Worm (Caenorhabditis elegans) whole organism, L1 larva: ENCODE measurements around the gene K09G1.2.

Source experiments
- C16A3.4 ChIP-seq: fragments of 150-350 bp; optimal IDR thresholded peaks from 2 replicates; lab custom pipeline; 2014; ENCODE audit warnings: missing biosample characterization, missing genetic modification characterization
- F16B12.6 ChIP-seq: fragments of 150-350 bp; optimal IDR thresholded peaks from 2 replicates; lab custom pipeline; 2014; ENCODE audit warnings: missing biosample characterization, missing genetic modification characterization
- alr-1 ChIP-seq: fragments of 200-800 bp; sonication (Bioruptor generic); optimal IDR thresholded peaks from 2 replicates; lab custom pipeline; 2018; ENCODE audit warnings: borderline replicate concordance, mild to moderate bottlenecking, missing genetic modification characterization, missing compliant biosample characterization
- aly-2 ChIP-seq: fragments of 150-350 bp; optimal IDR thresholded peaks from 2 replicates; lab custom pipeline; 2014; ENCODE audit warnings: missing biosample characterization, missing genetic modification characterization
- ceh-82 ChIP-seq, 3 experiments: fragments of 150-350 bp in 1 of 3; sonication (generic microtip) in 2 of 3; optimal IDR thresholded peaks; 2 replicates each; lab custom pipeline; 2014 to 2017; ENCODE audit warnings: missing biosample characterization in 3 of 3, missing genetic modification characterization in 3 of 3
- ceh-88 ChIP-seq: fragments of 200-800 bp; sonication (Bioruptor generic); IDR thresholded peaks from 2 replicates; pipeline ENCODE4 v1.3.6; 2022; ENCODE audit warnings: missing genetic modification characterization, missing compliant biosample characterization
- ceh-90 ChIP-seq: sonication (generic microtip); optimal IDR thresholded peaks from 2 replicates; lab custom pipeline; 2016; ENCODE audit warnings: missing genetic modification characterization, missing compliant biosample characterization
- dpl-1 ChIP-seq, 3 experiments: fragments of 150-350 bp in 2 of 3; sonication (generic microtip) in 1 of 3; optimal IDR thresholded peaks; 2 replicates each; lab custom pipeline; 2014 to 2017; ENCODE audit warnings: missing biosample characterization in 3 of 3, missing genetic modification characterization in 3 of 3, missing genetic modification reagents in 3 of 3
- dsc-1 ChIP-seq: sonication (generic microtip); optimal IDR thresholded peaks from 2 replicates; lab custom pipeline; 2016; ENCODE audit warnings: mild to moderate bottlenecking, missing genetic modification characterization, missing compliant biosample characterization
- efl-1 ChIP-seq, 4 experiments: fragments of 150-350 bp; optimal IDR thresholded peaks in 3 of 4; peaks in 1 of 4; 1 replicate in 1 of 4; 2 replicates in 3 of 4; lab custom pipeline; 2014; ENCODE audit warnings: missing biosample characterization in 2 of 4, missing genetic modification characterization in 2 of 4, missing genetic modification reagents in 2 of 4
- efl-3 ChIP-seq: fragments of 200-800 bp; sonication (Bioruptor generic); optimal IDR thresholded peaks from 2 replicates; lab custom pipeline; 2018; ENCODE audit warnings: mild to moderate bottlenecking, missing genetic modification characterization, missing compliant biosample characterization
- egl-27 ChIP-seq, 2 experiments: fragments of 150-350 bp in 1 of 2; sonication (generic microtip); optimal IDR thresholded peaks; 3 replicates each; lab custom pipeline; 2017 to 2018; ENCODE audit warnings: missing biosample characterization in 2 of 2, missing genetic modification characterization in 2 of 2, missing genetic modification reagents in 2 of 2
- elt-2 ChIP-seq: sonication (generic microtip); optimal IDR thresholded peaks from 2 replicates; lab custom pipeline; 2016; ENCODE audit warnings: missing genetic modification characterization, mild to moderate bottlenecking, inconsistent platforms, missing compliant biosample characterization, missing genetic modification reagents
- ets-5 ChIP-seq: fragments of 200-800 bp; sonication (Bioruptor generic); IDR thresholded peaks from 2 replicates; pipeline ENCODE4 v1.3.6; 2022; ENCODE audit warnings: missing genetic modification characterization, missing compliant biosample characterization
- fkh-8 ChIP-seq: sonication (generic microtip); optimal IDR thresholded peaks from 2 replicates; lab custom pipeline; 2016; ENCODE audit warnings: mild to moderate bottlenecking, missing genetic modification characterization, missing compliant biosample characterization
- fos-1 ChIP-seq: fragments of 150-350 bp; optimal IDR thresholded peaks from 2 replicates; lab custom pipeline; 2014; ENCODE audit warnings: missing biosample characterization, missing genetic modification characterization
- hlh-4 ChIP-seq: sonication (generic microtip); optimal IDR thresholded peaks from 2 replicates; lab custom pipeline; 2016; ENCODE audit warnings: mild to moderate bottlenecking, missing genetic modification characterization, missing compliant biosample characterization
- irx-1 ChIP-seq: sonication (generic microtip); optimal IDR thresholded peaks from 2 replicates; lab custom pipeline; 2016; ENCODE audit warnings: missing genetic modification characterization, missing compliant biosample characterization
- isw-1 ChIP-seq: fragments of 200-800 bp; sonication (Bioruptor generic); IDR thresholded peaks from 2 replicates; pipeline ENCODE4 v1.3.6; 2022; ENCODE audit warnings: missing genetic modification characterization, missing compliant biosample characterization
- jun-1 ChIP-seq: fragments of 150-350 bp; optimal IDR thresholded peaks from 2 replicates; lab custom pipeline; 2014; ENCODE audit warnings: missing biosample characterization, missing genetic modification reagents, missing genetic modification characterization
- lin-13 ChIP-seq: fragments of 150-350 bp; optimal IDR thresholded peaks from 2 replicates; lab custom pipeline; 2014; ENCODE audit warnings: missing biosample characterization, missing genetic modification reagents, missing genetic modification characterization
- lin-15B ChIP-seq: fragments of 150-350 bp; sonication (generic microtip); optimal IDR thresholded peaks from 3 replicates; lab custom pipeline; 2014; ENCODE audit warnings: missing biosample characterization, missing genetic modification characterization
- lin-35 ChIP-seq, 2 experiments: fragments of 150-350 bp; optimal IDR thresholded peaks; 2 replicates each; lab custom pipeline; 2014; ENCODE audit warnings: missing biosample characterization in 2 of 2, missing genetic modification characterization in 2 of 2, missing genetic modification reagents in 2 of 2
- lir-3 ChIP-seq: sonication (generic microtip); optimal IDR thresholded peaks from 2 replicates; lab custom pipeline; 2016; ENCODE audit warnings: mild to moderate bottlenecking, missing genetic modification characterization, moderate library complexity, missing compliant biosample characterization; ENCODE audit not compliant: poor library complexity
- lsy-2 ChIP-seq, 2 experiments: fragments of 150-350 bp; optimal IDR thresholded peaks; 2 replicates each; lab custom pipeline; 2014; ENCODE audit warnings: missing biosample characterization in 2 of 2, missing genetic modification characterization in 2 of 2
- mef-2 ChIP-seq: fragments of 150-350 bp; optimal IDR thresholded peaks from 2 replicates; lab custom pipeline; 2014; ENCODE audit warnings: missing biosample characterization, missing genetic modification characterization
- mep-1 ChIP-seq: fragments of 150-350 bp; optimal IDR thresholded peaks from 2 replicates; lab custom pipeline; 2014; ENCODE audit warnings: missing biosample characterization, missing genetic modification characterization
- nhr-19 ChIP-seq: fragments of 200-800 bp; sonication (Bioruptor generic); conservative IDR thresholded peaks from 2 replicates; pipeline ENCODE4 v1.3.6; 2022; ENCODE audit warnings: missing genetic modification characterization, missing compliant biosample characterization
- nhr-20 ChIP-seq: sonication (generic microtip); optimal IDR thresholded peaks from 2 replicates; lab custom pipeline; 2016; ENCODE audit warnings: mild to moderate bottlenecking, missing genetic modification characterization, missing compliant biosample characterization
- nhr-47 ChIP-seq: sonication (generic microtip); optimal IDR thresholded peaks from 2 replicates; lab custom pipeline; 2016; ENCODE audit warnings: mild to moderate bottlenecking, missing genetic modification characterization, moderate library complexity, missing compliant biosample characterization
- nhr-71 ChIP-seq: sonication (generic microtip); optimal IDR thresholded peaks from 2 replicates; lab custom pipeline; 2016; ENCODE audit warnings: mild to moderate bottlenecking, missing genetic modification characterization, moderate library complexity, missing compliant biosample characterization
- nhr-76 ChIP-seq: sonication (generic microtip); optimal IDR thresholded peaks from 2 replicates; lab custom pipeline; 2017; ENCODE audit warnings: missing biosample characterization, missing genetic modification characterization
- nhr-84 ChIP-seq: sonication (generic microtip); optimal IDR thresholded peaks from 2 replicates; lab custom pipeline; 2017; ENCODE audit warnings: missing biosample characterization, missing genetic modification characterization
- pag-3 ChIP-seq: sonication (generic microtip); optimal IDR thresholded peaks from 2 replicates; lab custom pipeline; 2017; ENCODE audit warnings: missing genetic modification characterization, mild to moderate bottlenecking, missing compliant biosample characterization, antibody characterized with exemption, borderline replicate concordance; ENCODE audit not compliant: insufficient read depth
- pqm-1 ChIP-seq: sonication (generic microtip); optimal IDR thresholded peaks from 3 replicates; lab custom pipeline; 2017; ENCODE audit warnings: missing biosample characterization, missing genetic modification characterization
- rnt-1 ChIP-seq: sonication (generic microtip); optimal IDR thresholded peaks from 2 replicates; lab custom pipeline; 2016; ENCODE audit warnings: mild to moderate bottlenecking, missing genetic modification characterization, moderate library complexity, missing compliant biosample characterization
- skn-1 ChIP-seq: fragments of 150-350 bp; optimal IDR thresholded peaks from 2 replicates; lab custom pipeline; 2014; ENCODE audit warnings: missing biosample characterization, missing genetic modification characterization
- snpc-4 ChIP-seq: fragments of 150-350 bp; optimal IDR thresholded peaks from 2 replicates; lab custom pipeline; 2014; ENCODE audit warnings: missing biosample characterization, missing genetic modification characterization
- snu-23 ChIP-seq: sonication (generic microtip); optimal IDR thresholded peaks from 2 replicates; lab custom pipeline; 2016; ENCODE audit warnings: missing genetic modification characterization, missing compliant biosample characterization
- sox-4 ChIP-seq: sonication (generic microtip); optimal IDR thresholded peaks from 2 replicates; lab custom pipeline; 2016; ENCODE audit warnings: missing genetic modification characterization, missing compliant biosample characterization
- sup-37 ChIP-seq: fragments of 200-800 bp; sonication (Bioruptor generic); optimal IDR thresholded peaks from 2 replicates; lab custom pipeline; 2018; ENCODE audit warnings: mild to moderate bottlenecking, missing genetic modification characterization, missing compliant biosample characterization
- swsn-7 ChIP-seq: sonication (generic microtip); optimal IDR thresholded peaks from 2 replicates; lab custom pipeline; 2016; ENCODE audit warnings: missing genetic modification characterization, missing compliant biosample characterization
- tbx-2 ChIP-seq: sonication (generic microtip); optimal IDR thresholded peaks from 2 replicates; lab custom pipeline; 2016; ENCODE audit warnings: missing genetic modification characterization, missing compliant biosample characterization
- tlp-1 ChIP-seq: fragments of 150-350 bp; optimal IDR thresholded peaks from 2 replicates; lab custom pipeline; 2014; ENCODE audit warnings: missing biosample characterization, missing genetic modification characterization
- unc-86 ChIP-seq: sonication (generic microtip); optimal IDR thresholded peaks from 2 replicates; lab custom pipeline; 2016; ENCODE audit warnings: missing genetic modification characterization, missing compliant biosample characterization
- unc-98 ChIP-seq: fragments of 200-800 bp; sonication (Bioruptor generic); IDR thresholded peaks from 2 replicates; pipeline ENCODE4 v1.3.6; 2022; ENCODE audit warnings: missing genetic modification characterization, missing compliant biosample characterization
- xbp-1 ChIP-seq: sonication (generic microtip); optimal IDR thresholded peaks from 2 replicates; lab custom pipeline; 2016; ENCODE audit warnings: missing genetic modification characterization, missing compliant biosample characterization
- zag-1 ChIP-seq: fragments of 150-350 bp; optimal IDR thresholded peaks from 2 replicates; lab custom pipeline; 2014; ENCODE audit warnings: missing biosample characterization, missing genetic modification characterization
- ztf-11 ChIP-seq, 2 experiments: sonication (generic microtip); optimal IDR thresholded peaks; 2 replicates each; lab custom pipeline; 2016 to 2017; ENCODE audit warnings: missing genetic modification characterization in 2 of 2, missing biosample characterization in 1 of 2, missing compliant biosample characterization in 1 of 2

K09G1.2 gene

DNA sequence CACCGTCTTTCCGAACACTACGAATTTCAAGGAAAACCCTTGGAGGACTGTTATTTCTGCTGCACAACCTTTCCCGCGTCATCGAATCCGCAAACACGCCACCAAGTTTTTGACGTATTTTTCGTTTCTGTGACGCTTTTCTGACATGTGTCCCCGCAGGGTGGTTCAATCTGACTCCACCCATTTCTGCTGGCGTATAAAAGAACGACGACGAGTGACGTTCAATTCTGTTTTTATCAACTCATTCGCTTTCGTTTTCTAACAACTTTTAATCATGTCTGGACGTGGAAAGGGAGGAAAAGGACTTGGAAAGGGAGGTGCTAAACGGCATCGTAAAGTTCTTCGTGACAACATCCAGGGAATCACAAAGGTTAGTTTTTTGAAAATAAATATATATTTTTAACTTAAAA is 43.6 kb upstream of the K09G1.2 start, which contains the start of gene his-37 (continued):
- peak; percentile 17 for TF ChIP-seq pag-3 (tag; lab: Kevin White, UChicago)
- peak; percentile 92 for TF ChIP-seq elt-2 (tag; lab: Kevin White, UChicago)
- no peak for TF ChIP-seq hlh-4 (tag; lab: Kevin White, UChicago)
- TF ChIP-seq zag-1 (tag; lab: Kevin White, UChicago) = peak; percentile 91
- TF ChIP-seq ceh-88 (GFP tag; lab: Robert Waterston, UW) = peak; percentile 99
- TF ChIP-seq, all 84 proteins: peak for 76

DNA sequence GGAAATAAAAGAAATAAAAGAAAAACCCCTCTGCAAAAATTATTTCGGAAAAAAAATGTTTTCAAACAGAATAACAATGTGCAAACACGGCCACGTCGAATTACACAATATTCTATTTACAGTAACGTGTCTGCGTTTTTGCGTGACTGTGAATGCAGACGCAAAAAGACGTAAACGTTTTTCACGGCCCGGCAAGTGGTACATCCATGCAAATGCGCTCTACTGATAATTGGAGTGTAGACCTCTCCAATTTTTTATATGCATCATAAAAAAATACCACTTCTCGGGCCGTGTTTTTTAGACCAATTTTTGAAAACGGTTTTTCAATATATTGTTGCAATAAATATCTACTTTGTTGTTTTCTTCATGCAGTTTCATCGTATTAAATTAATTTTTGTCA is 41.0 kb upstream of the K09G1.2 start, which contains the start of gene nstp-10:
nstp-10 (minus strand) TSS at position 378 of the 400 bp plus-strand sequence.
- TF ChIP-seq sup-37 (no peak), rnt-1 (tag; lab: Kevin White, UChicago) (peak; percentile 36), C16A3.4 (tag; lab: Kevin White, UChicago) (peak; percentile 31), mep-1 (peak; percentile 12), snpc-4 (peak; percentile 4), aly-2 (tag; lab: Kevin White, UChicago) (no peak), fkh-8 (peak; percentile 11), hlh-4 (tag; lab: Kevin White, UChicago) (no peak), elt-2 (tag; lab: Kevin White, UChicago) (no peak), ets-5 (GFP tag; lab: Robert Waterston, UW) (no peak), irx-1 (tag; lab: Kevin White, UChicago) (peak; percentile 12), ceh-90 (no peak), jun-1 (tag; lab: Kevin White, UChicago) (peak; percentile 7), lin-13 (GFP tag; lab: Kevin White, UChicago) (peak; percentile 16), ztf-11 (tag; optimal IDR thresholded peaks at IDR 0.05; lab: Kevin White, UChicago) (no peak), nhr-71 (peak; percentile 54), snu-23 (GFP tag; lab: Kevin White, UChicago) (peak; percentile 67), xbp-1 (tag; lab: Kevin White, UChicago) (peak; percentile 51), nhr-84 (tag; lab: Kevin White, UChicago) (no peak), sox-4 (tag; lab: Kevin White, UChicago) (no peak), lsy-2 (tag; optimal IDR thresholded peaks at IDR 0.05; lab: Kevin White, UChicago) (peak; percentile 62 to 79), lin-35 (GFP tag; optimal IDR thresholded peaks at IDR 0.05; lab: Kevin White, UChicago) (peak; percentile 57 to 69), skn-1 (tag; lab: Kevin White, UChicago) (peak; percentile 21), swsn-7 (peak; percentile 46), ceh-82 (tag; optimal IDR thresholded peaks at IDR 0.05; lab: Kevin White, UChicago) (peak in 1 of 3 experiments; percentile 31), ceh-88 (GFP tag; lab: Robert Waterston, UW) (no peak), dsc-1 (peak; percentile 16), fos-1 (tag; lab: Kevin White, UChicago) (peak; percentile 12), alr-1 (tag; lab: Kevin White, UChicago) (no peak), pag-3 (tag; lab: Kevin White, UChicago) (no peak), egl-27 (tag; optimal IDR thresholded peaks at IDR 0.05; lab: Kevin White, UChicago) (no peak), tlp-1 (tag; lab: Kevin White, UChicago) (no peak), unc-98 (GFP tag; lab: Robert Waterston, UW) (no peak), pqm-1 (no peak), efl-3 (GFP tag; lab: Kevin White, UChicago) (no peak), efl-1 (optimal IDR thresholded peaks at IDR 0.05; lab: Kevin White, UChicago) (peak; percentile 64 to 68), efl-1 (GFP tag; optimal IDR thresholded peaks at IDR 0.05 in 1 of 2; lab: Kevin White, UChicago) (peak in 1 of 2 experiments; percentile 53), unc-86 (tag; lab: Kevin White, UChicago) (peak; percentile 35), dpl-1 (GFP tag; optimal IDR thresholded peaks at IDR 0.05; lab: Kevin White, UChicago) (peak; percentile 12 to 46 (median 43)), nhr-20 (tag; lab: Kevin White, UChicago) (peak; percentile 44), tbx-2 (tag; lab: Kevin White, UChicago) (peak; percentile 16), nhr-19 (peak; percentile 50), nhr-76 (tag; lab: Kevin White, UChicago) (no peak), mef-2 (tag; lab: Kevin White, UChicago) (no peak), isw-1 (peak; percentile 17; the same call in 1 of the 2 replicates), nhr-47 (tag; lab: Kevin White, UChicago) (peak; percentile 45), F16B12.6 (tag; lab: Kevin White, UChicago) (peak; percentile 73), lin-15B (tag; lab: Kevin White, UChicago) (peak; percentile 31), lir-3 (tag; lab: Kevin White, UChicago) (no peak)
